Fruit fly (Drosophila melanogaster) whole organism, prepupa: ENCODE data around the gene CG16781.

ENCODE experiments used
- Blimp-1 ChIP-seq: fragments of 200-800 bp; sonication (Bioruptor generic); optimal IDR thresholded peaks from 3 replicates; lab custom pipeline; 2017; ENCODE audit warnings: missing biosample characterization, missing genetic modification characterization, mild to moderate bottlenecking, moderate library complexity, missing genetic modification reagents
- CG10631 ChIP-seq: fragments of 200-800 bp; sonication (Bioruptor generic); optimal IDR thresholded peaks from 2 replicates; lab custom pipeline; 2016; ENCODE audit warnings: missing biosample characterization, missing genetic modification characterization
- CG10669 ChIP-seq: fragments of 200-800 bp; sonication (Bioruptor generic); optimal IDR thresholded peaks from 3 replicates; lab custom pipeline; 2018; ENCODE audit warnings: missing biosample characterization, mild to moderate bottlenecking, missing genetic modification characterization, moderate library complexity
- CG11762 ChIP-seq: fragments of 200-800 bp; sonication (Bioruptor generic); optimal IDR thresholded peaks from 3 replicates; lab custom pipeline; 2016; ENCODE audit warnings: missing biosample characterization, missing genetic modification characterization; ENCODE audit not compliant: insufficient read depth
- CG11902 ChIP-seq: fragments of 200-800 bp; sonication (Bioruptor generic); optimal IDR thresholded peaks from 3 replicates; lab custom pipeline; 2016; ENCODE audit warnings: missing biosample characterization, missing genetic modification characterization
- CG1621 ChIP-seq: fragments of 200-800 bp; sonication (Bioruptor generic); optimal IDR thresholded peaks from 3 replicates; lab custom pipeline; 2018; ENCODE audit warnings: missing biosample characterization, mild to moderate bottlenecking, missing genetic modification characterization
- CG16779 ChIP-seq: fragments of 200-800 bp; sonication (Bioruptor generic); optimal IDR thresholded peaks from 3 replicates; lab custom pipeline; 2017; ENCODE audit warnings: missing biosample characterization, mild to moderate bottlenecking, missing genetic modification characterization
- CG3032 ChIP-seq: fragments of 200-800 bp; optimal IDR thresholded peaks from 2 replicates; lab custom pipeline; 2019; ENCODE audit warnings: missing biosample characterization, mild to moderate bottlenecking, missing genetic modification characterization, moderate library complexity
- CG32006 ChIP-seq: fragments of 200-800 bp; sonication (Bioruptor generic); optimal IDR thresholded peaks from 3 replicates; lab custom pipeline; 2017; ENCODE audit warnings: missing biosample characterization, mild to moderate bottlenecking, missing genetic modification characterization
- CG3919 ChIP-seq: fragments of 200-800 bp; sonication (Bioruptor generic); optimal IDR thresholded peaks from 3 replicates; lab custom pipeline; 2016; ENCODE audit warnings: missing biosample characterization, missing genetic modification characterization
- CG4318 ChIP-seq: fragments of 200-800 bp; sonication (Bioruptor generic); optimal IDR thresholded peaks from 3 replicates; lab custom pipeline; 2017; ENCODE audit warnings: missing biosample characterization, mild to moderate bottlenecking, missing genetic modification characterization
- CG6163 ChIP-seq: fragments of 200-800 bp; sonication (Bioruptor generic); IDR thresholded peaks from 3 replicates; pipeline ENCODE4 v1.3.6; 2022; ENCODE audit warnings: missing biosample characterization, missing genetic modification characterization
- CG6792 ChIP-seq: fragments of 200-800 bp; sonication (Bioruptor generic); optimal IDR thresholded peaks from 3 replicates; lab custom pipeline; 2016; ENCODE audit warnings: missing biosample characterization, missing genetic modification characterization
- CG6808 ChIP-seq: fragments of 200-800 bp; sonication (Bioruptor generic); optimal IDR thresholded peaks from 3 replicates; lab custom pipeline; 2017; ENCODE audit warnings: missing biosample characterization, missing genetic modification characterization, mild to moderate bottlenecking, moderate library complexity, missing genetic modification reagents
- CG6854 ChIP-seq: fragments of 200-800 bp; sonication (Bioruptor generic); optimal IDR thresholded peaks from 2 replicates; lab custom pipeline; 2017; ENCODE audit warnings: missing biosample characterization, mild to moderate bottlenecking, missing genetic modification characterization
- CG7368 ChIP-seq: fragments of 200-800 bp; sonication (Bioruptor generic); optimal IDR thresholded peaks from 3 replicates; lab custom pipeline; 2016; ENCODE audit warnings: missing biosample characterization, missing genetic modification characterization
- CG8119 ChIP-seq: fragments of 200-800 bp; sonication (Bioruptor generic); IDR thresholded peaks from 3 replicates; pipeline ENCODE4 v1.3.6; 2022; ENCODE audit warnings: missing biosample characterization, missing genetic modification characterization
- CG8319 ChIP-seq: fragments of 200-800 bp; sonication (Bioruptor generic); optimal IDR thresholded peaks from 3 replicates; lab custom pipeline; 2016; ENCODE audit warnings: missing biosample characterization, missing genetic modification characterization
- CG8632 ChIP-seq: fragments of 200-800 bp; sonication (Bioruptor generic); optimal IDR thresholded peaks from 3 replicates; lab custom pipeline; 2016; ENCODE audit warnings: missing biosample characterization, missing genetic modification characterization
- CG9139 ChIP-seq: fragments of 200-800 bp; sonication (Bioruptor generic); optimal IDR thresholded peaks from 3 replicates; lab custom pipeline; 2017; ENCODE audit warnings: missing biosample characterization, mild to moderate bottlenecking, missing genetic modification characterization
- Eip75B ChIP-seq: fragments of 200-800 bp; sonication (Bioruptor generic); optimal IDR thresholded peaks from 3 replicates; lab custom pipeline; 2016; ENCODE audit warnings: missing biosample characterization, missing genetic modification characterization
- Eip78C ChIP-seq: fragments of 200-800 bp; sonication (Bioruptor generic); peaks from one replicate; lab custom pipeline; 2016; ENCODE audit warnings: missing biosample characterization, missing genetic modification characterization
- Eip93F ChIP-seq: fragments of 200-800 bp; sonication (Bioruptor generic); optimal IDR thresholded peaks from 2 replicates; lab custom pipeline; 2016; ENCODE audit warnings: missing biosample characterization, mild to moderate bottlenecking, missing genetic modification characterization
- Ets21C ChIP-seq: fragments of 200-800 bp; sonication (Bioruptor generic); optimal IDR thresholded peaks from 3 replicates; lab custom pipeline; 2016; ENCODE audit warnings: missing biosample characterization, missing genetic modification characterization
- Gug ChIP-seq: fragments of 200-800 bp; sonication (Bioruptor generic); IDR thresholded peaks from 2 replicates; pipeline ENCODE4 v1.3.6; 2022; ENCODE audit warnings: missing biosample characterization, missing genetic modification characterization
- Hr4 ChIP-seq: fragments of 200-800 bp; sonication (Bioruptor generic); optimal IDR thresholded peaks from 3 replicates; lab custom pipeline; 2016; ENCODE audit warnings: missing biosample characterization, missing genetic modification characterization
- Met ChIP-seq: fragments of 200-800 bp; sonication (Bioruptor generic); optimal IDR thresholded peaks from 3 replicates; lab custom pipeline; 2016; ENCODE audit warnings: missing biosample characterization, missing genetic modification characterization
- Smox ChIP-seq: fragments of 200-800 bp; sonication (Bioruptor generic); optimal IDR thresholded peaks from 3 replicates; lab custom pipeline; 2016; ENCODE audit warnings: missing biosample characterization, missing genetic modification characterization
- Sox102F ChIP-seq: fragments of 200-800 bp; sonication (Bioruptor generic); optimal IDR thresholded peaks from 2 replicates; lab custom pipeline; 2016; ENCODE audit warnings: missing biosample characterization, mild to moderate bottlenecking, missing genetic modification characterization
- Sox14 ChIP-seq: fragments of 200-800 bp; sonication (Bioruptor generic); optimal IDR thresholded peaks from 3 replicates; lab custom pipeline; 2016; ENCODE audit warnings: missing biosample characterization, missing genetic modification characterization
- Sox15 ChIP-seq: fragments of 200-800 bp; sonication (Bioruptor generic); optimal IDR thresholded peaks from 3 replicates; lab custom pipeline; 2016; ENCODE audit warnings: missing biosample characterization, missing genetic modification characterization
- acj6 ChIP-seq: fragments of 200-800 bp; sonication (Bioruptor generic); optimal IDR thresholded peaks from 3 replicates; lab custom pipeline; 2016; ENCODE audit warnings: missing biosample characterization, missing genetic modification characterization
- dac ChIP-seq: fragments of 200-800 bp; sonication (Bioruptor generic); optimal IDR thresholded peaks from 2 replicates; lab custom pipeline; 2017; ENCODE audit warnings: missing biosample characterization, mild to moderate bottlenecking, missing genetic modification characterization
- dsx ChIP-seq: fragments of 200-800 bp; optimal IDR thresholded peaks from 3 replicates; lab custom pipeline; 2019; ENCODE audit warnings: missing biosample characterization, mild to moderate bottlenecking, missing genetic modification characterization, moderate library complexity; ENCODE audit not compliant: poor library complexity, severe bottlenecking
- eg ChIP-seq: fragments of 200-800 bp; sonication (Bioruptor generic); IDR thresholded peaks from 3 replicates; pipeline ENCODE4 v1.3.6; 2022; ENCODE audit warnings: missing biosample characterization, missing genetic modification characterization
- fd59A ChIP-seq: fragments of 200-800 bp; sonication (Bioruptor generic); optimal IDR thresholded peaks from 2 replicates; lab custom pipeline; 2017; ENCODE audit warnings: missing biosample characterization, mild to moderate bottlenecking, missing genetic modification characterization, missing genetic modification reagents
- fd85E ChIP-seq: fragments of 200-800 bp; sonication (Bioruptor generic); optimal IDR thresholded peaks from 3 replicates; lab custom pipeline; 2016; ENCODE audit warnings: missing biosample characterization, missing genetic modification characterization
- fkh ChIP-seq: fragments of 200-800 bp; sonication (Bioruptor generic); optimal IDR thresholded peaks from 3 replicates; lab custom pipeline; 2017; ENCODE audit warnings: missing biosample characterization, mild to moderate bottlenecking, missing genetic modification characterization, moderate library complexity
- lz ChIP-seq: fragments of 200-800 bp; sonication (Bioruptor generic); optimal IDR thresholded peaks from 3 replicates; lab custom pipeline; 2016; ENCODE audit warnings: missing biosample characterization, missing genetic modification characterization
- net ChIP-seq: fragments of 200-800 bp; sonication (Bioruptor generic); optimal IDR thresholded peaks from 3 replicates; lab custom pipeline; 2016; ENCODE audit warnings: missing biosample characterization, missing genetic modification characterization
- pdm3 ChIP-seq: fragments of 200-800 bp; sonication (Bioruptor generic); optimal IDR thresholded peaks from 3 replicates; lab custom pipeline; 2016; ENCODE audit warnings: missing biosample characterization, missing genetic modification characterization
- salr ChIP-seq, 2 experiments: fragments of 200-800 bp; sonication (Bioruptor generic); optimal IDR thresholded peaks; 3 replicates each; lab custom pipeline; 2016 to 2018; ENCODE audit warnings: missing biosample characterization in 2 of 2, missing genetic modification characterization in 2 of 2, mild to moderate bottlenecking in 1 of 2
- spab ChIP-seq: fragments of 200-800 bp; sonication (Bioruptor generic); optimal IDR thresholded peaks from 2 replicates; lab custom pipeline; 2017; ENCODE audit warnings: missing biosample characterization, mild to moderate bottlenecking, missing genetic modification characterization, missing genetic modification reagents
- svp ChIP-seq: fragments of 200-800 bp; sonication (Bioruptor generic); peaks from one replicate; lab custom pipeline; 2016; ENCODE audit warnings: missing biosample characterization, missing genetic modification characterization
- vri ChIP-seq: fragments of 200-800 bp; sonication (Bioruptor generic); optimal IDR thresholded peaks from 3 replicates; lab custom pipeline; 2016; ENCODE audit warnings: missing biosample characterization, mild to moderate bottlenecking, missing genetic modification characterization

CG16781 gene

dm6 chrX:3436183-3436582 is 27.7 kb downstream of the CG16781 start (continued):
- TF ChIP-seq CG8319 (no peak), Sox14 (GFP tag; lab: Kevin White, UChicago) (peak; percentile 41), CG4318 (GFP tag; lab: Kevin White, UChicago) (peak; percentile 68), Gug (GFP tag; lab: Robert Waterston, UW) (peak; percentile 69), Eip93F (GFP tag; lab: Kevin White, UChicago) (no peak), fd85E (GFP tag; lab: Kevin White, UChicago) (no peak), CG7368 (GFP tag; lab: Kevin White, UChicago) (no peak), fkh (GFP tag; lab: Kevin White, UChicago) (no peak), dsx (GFP tag; lab: Kevin White, UChicago) (peak; percentile 28), CG8632 (GFP tag; lab: Kevin White, UChicago) (no peak), net (GFP tag; lab: Kevin White, UChicago) (peak; percentile 49), lz (GFP tag; lab: Kevin White, UChicago) (peak; percentile 24), CG3919 (peak; percentile 69), CG8119 (GFP tag; lab: Robert Waterston, UW) (peak; percentile 72), spab (GFP tag; lab: Kevin White, UChicago) (no peak), Sox102F (no peak), Hr4 (GFP tag; lab: Kevin White, UChicago) (peak; percentile 69), CG11762 (peak; percentile 39), dac (GFP tag; lab: Kevin White, UChicago) (peak; percentile 49), Blimp-1 (GFP tag; lab: Kevin White, UChicago) (no peak), Sox15 (GFP tag; lab: Kevin White, UChicago) (peak; percentile 4), CG6792 (GFP tag; lab: Kevin White, UChicago) (peak; percentile 27), CG9139 (GFP tag; lab: Kevin White, UChicago) (peak; percentile 28), CG11902 (GFP tag; lab: Kevin White, UChicago) (peak; percentile 57), Met (GFP tag; lab: Kevin White, UChicago) (no peak)

DNA sequence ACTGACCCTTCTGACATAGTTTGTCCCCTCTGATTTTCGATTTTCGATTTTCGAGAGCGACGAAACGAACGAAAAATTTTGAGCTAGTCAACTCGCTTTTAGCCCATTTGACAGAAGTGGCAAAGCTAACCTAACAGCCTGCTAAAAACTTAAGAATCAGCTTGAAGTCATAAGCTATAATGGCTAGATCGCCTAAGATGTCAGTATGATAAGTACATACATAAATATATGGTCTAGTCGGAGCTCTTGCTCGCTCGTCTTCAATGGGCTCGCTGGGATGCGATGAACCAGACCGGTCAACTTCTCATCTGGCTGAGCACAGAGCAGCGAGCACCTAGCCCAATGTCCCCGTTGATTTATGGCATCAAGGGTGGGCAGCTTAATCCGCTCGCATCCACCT is 28.1 kb downstream of the CG16781 start, which contains the start of gene CG14269:
Gene CG14269, minus strand, starts transcription at position 101 of the 400 bp plus-strand sequence.
- TF ChIP-seq CG32006 (no peak), svp (GFP tag; lab: Kevin White, UChicago) (no peak), Hr4 (GFP tag; lab: Kevin White, UChicago) (no peak), Sox14 (GFP tag; lab: Kevin White, UChicago) (no peak), CG6792 (GFP tag; lab: Kevin White, UChicago) (no peak), Sox102F (no peak), CG3032 (tag; lab: Kevin White, UChicago) (no peak), CG8119 (GFP tag; lab: Robert Waterston, UW) (no peak), Ets21C (no peak), CG1621 (tag; lab: Kevin White, UChicago) (no peak), eg (GFP tag; lab: Robert Waterston, UW) (no peak), CG6163 (no peak), fd85E (GFP tag; lab: Kevin White, UChicago) (no peak), Blimp-1 (GFP tag; lab: Kevin White, UChicago) (no peak), CG10631 (no peak), CG6808 (GFP tag; lab: Kevin White, UChicago) (no peak)
- TF ChIP-seq, all 60 proteins: peak for 0

- TF ChIP-seq Met (GFP tag; lab: Kevin White, UChicago): peak; percentile 78
- peak; percentile 95 for TF ChIP-seq eg (GFP tag; lab: Robert Waterston, UW)
- TF ChIP-seq dsx (GFP tag; lab: Kevin White, UChicago): peak; percentile 77
- TF ChIP-seq Smox: peak; percentile 93
- peak; percentile 97 for TF ChIP-seq Eip75B (GFP tag; lab: Kevin White, UChicago)
- peak; percentile 77 for TF ChIP-seq CG16779 (tag; lab: Kevin White, UChicago)
- TF ChIP-seq pdm3: peak; percentile 93
- peak; percentile 89 for TF ChIP-seq vri
- TF ChIP-seq svp (GFP tag; lab: Kevin White, UChicago): peak; percentile 99
- TF ChIP-seq CG11902 (GFP tag; lab: Kevin White, UChicago): peak; percentile 97
- no peak for TF ChIP-seq fkh (GFP tag; lab: Kevin White, UChicago)
- peak; percentile 90 for TF ChIP-seq CG11762
- peak; percentile 79 for TF ChIP-seq fd59A
- peak; percentile 99 for TF ChIP-seq Eip78C (GFP tag; lab: Kevin White, UChicago)
- peak; percentile 91 for TF ChIP-seq acj6 (GFP tag; lab: Kevin White, UChicago)
- peak; percentile 88 for TF ChIP-seq Sox15 (GFP tag; lab: Kevin White, UChicago)
- TF ChIP-seq Hr4 (GFP tag; lab: Kevin White, UChicago): peak; percentile 94
- TF ChIP-seq Blimp-1 (GFP tag; lab: Kevin White, UChicago): peak; percentile 69
- peak; percentile 58 for TF ChIP-seq CG1621 (tag; lab: Kevin White, UChicago)
- TF ChIP-seq CG6854 (GFP tag; lab: Kevin White, UChicago): peak; percentile 71
- peak; percentile 15 to 84 for TF ChIP-seq salr (GFP tag; optimal IDR thresholded peaks at IDR 0.05; lab: Kevin White, UChicago)
- peak; percentile 58 for TF ChIP-seq CG4318 (GFP tag; lab: Kevin White, UChicago)
- peak; percentile 83 for TF ChIP-seq CG10669 (GFP tag; lab: Kevin White, UChicago)
These were observed 30.2 kb downstream of the CG16781 start for dm6 chrX:3433646-3434097.
